Fruit fly (Drosophila melanogaster): ENCODE data around the gene CG5953.

Gene CG5953

dm6 chr2L:16540773-16541172 is 8.1 kb upstream of the CG5953 start (continued):
- TF ChIP-seq CG8290 (GFP tag; optimal IDR thresholded peaks at IDR 0.05) (no peak), CG8290 (tag; optimal IDR thresholded peaks at IDR 0.05) (peak in 1 of 2 experiments; percentile 40), unpg (GFP tag; optimal IDR thresholded peaks at IDR 0.05) (no peak), CG13296 (GFP tag; optimal IDR thresholded peaks at IDR 0.05) (no peak), Rx (GFP tag; IDR thresholded peaks at IDR 0.05) (no peak), Hr78 (GFP tag; optimal IDR thresholded peaks at IDR 0.05) (no peak), yki (optimal IDR thresholded peaks at IDR 0.05) (no peak), ro (GFP tag; IDR thresholded peaks at IDR 0.05) (no peak), Oli (tag; optimal IDR thresholded peaks at IDR 0.05) (no peak), CG18262 (tag; optimal IDR thresholded peaks at IDR 0.05) (no peak), otp (GFP tag; IDR thresholded peaks at IDR 0.05) (0 out of 3 replicates have a peak, but pooled peaks have one; percentile 48), CG12104 (GFP tag; optimal IDR thresholded peaks at IDR 0.05) (no peak), CG17186 (GFP tag; optimal IDR thresholded peaks at IDR 0.05) (peak; percentile 1), CG1792 (GFP tag; optimal IDR thresholded peaks at IDR 0.05) (no peak), Hr3 (GFP tag; optimal IDR thresholded peaks at IDR 0.05) (no peak)

- TF ChIP-seq btn (GFP tag; optimal IDR thresholded peaks at IDR 0.05) (no peak), Ssrp (tag; optimal IDR thresholded peaks at IDR 0.05) (no peak), Dbx (GFP tag; IDR thresholded peaks at IDR 0.05) (no peak)
These were observed 6.3 kb upstream of the CG5953 start for dm6 chr2L:16538931-16539330.

dm6 chr2L:16538134-16538533 is 5.5 kb upstream of the CG5953 start:
- TF ChIP-seq sim (GFP tag; IDR thresholded peaks at IDR 0.05) (0 out of 2 replicates have a peak, but pooled peaks have one; percentile 38), Poxn (GFP tag; IDR thresholded peaks at IDR 0.05) (no peak), eve (GFP tag; optimal IDR thresholded peaks at IDR 0.05) (peak in 1 of 2 experiments; percentile 12), pita (GFP tag; optimal IDR thresholded peaks at IDR 0.05) (no peak), ci (GFP tag; IDR thresholded peaks at IDR 0.05) (0 out of 3 replicates have a peak, but pooled peaks have one; percentile 20), so (GFP tag; IDR thresholded peaks at IDR 0.05) (no peak), CG10654 (GFP tag; optimal IDR thresholded peaks at IDR 0.05) (no peak), CG32532 (GFP tag; IDR thresholded peaks at IDR 0.05) (no peak), ems (GFP tag; optimal IDR thresholded peaks at IDR 0.05) (no peak), CG4360 (GFP tag; IDR thresholded peaks at IDR 0.05) (peak; percentile 64), ash1 (GFP tag; optimal IDR thresholded peaks at IDR 0.05) (no peak)

dm6 chr2L:16537049-16537459 is 4.4 kb upstream of the CG5953 start:
- TF ChIP-seq phol (tag; optimal IDR thresholded peaks at IDR 0.05) (peak; percentile 17), CG11504 (tag; optimal IDR thresholded peaks at IDR 0.05) (peak; percentile 34), trh (GFP tag; optimal IDR thresholded peaks at IDR 0.05) (no peak), CG2678 (tag; optimal IDR thresholded peaks at IDR 0.05) (peak; percentile 30), CG10209 (GFP tag; optimal IDR thresholded peaks at IDR 0.05) (no peak), CG18262 (tag; optimal IDR thresholded peaks at IDR 0.05) (peak; percentile 27)

- TF ChIP-seq chinmo (GFP tag; IDR thresholded peaks at IDR 0.05; ENCODE audit: partially characterized antibody) (0 out of 4 replicates have a peak, but pooled peaks have one; percentile 52), Drgx (GFP tag; IDR thresholded peaks at IDR 0.05) (peak; percentile 10; the same call in 1 of the 2 replicates), hkb (optimal IDR thresholded peaks at IDR 0.05) (no peak), hkb (GFP tag; IDR thresholded peaks at IDR 0.05) (0 out of 2 replicates have a peak, but pooled peaks have one; percentile 5), CG43689 (GFP tag; IDR thresholded peaks at IDR 0.05) (no peak), ci (GFP tag; IDR thresholded peaks at IDR 0.05) (peak; percentile 43; the same call in 1 of the 3 replicates), CG12769 (tag; optimal IDR thresholded peaks at IDR 0.05) (no peak), vnd (GFP tag; IDR thresholded peaks at IDR 0.05; ENCODE audit: partially characterized antibody) (no peak), vvl (GFP tag; IDR thresholded peaks at IDR 0.05) (0 out of 2 replicates have a peak, but pooled peaks have one; percentile 27), lbe (GFP tag; optimal IDR thresholded peaks at IDR 0.05) (peak; percentile 30), nau (GFP tag; optimal IDR thresholded peaks at IDR 0.05) (no peak), nom (GFP tag; optimal IDR thresholded peaks at IDR 0.05) (peak; percentile 82), CG17385 (GFP tag; optimal IDR thresholded peaks at IDR 0.05) (peak; percentile 60), CG9932 (GFP tag; IDR thresholded peaks at IDR 0.05) (no peak)
These were observed 3.8 kb upstream of the CG5953 start for dm6 chr2L:16536501-16536900.
